Fruit fly (Drosophila melanogaster): ENCODE results near the gene Drak.

DNA sequence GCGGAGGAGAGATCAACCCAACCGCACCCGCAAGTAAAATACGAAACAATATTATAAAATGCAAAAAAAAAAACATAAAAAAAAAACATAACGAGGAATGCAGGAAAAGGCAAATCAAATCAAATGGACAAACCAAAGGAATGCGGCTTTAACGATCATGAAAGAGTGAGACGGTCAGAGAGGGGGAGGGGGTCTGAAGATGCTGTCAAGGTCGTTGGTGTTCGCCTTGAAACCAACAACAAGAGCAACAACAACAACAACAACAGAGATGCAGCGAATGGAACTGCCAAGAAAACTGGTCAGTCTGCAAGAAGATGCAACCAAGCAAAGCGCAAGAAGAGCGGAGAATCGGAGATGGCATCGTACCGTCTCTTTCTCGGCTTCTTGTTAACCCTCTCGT is 13.3 kb downstream of the Drak start:
- TF ChIP-seq Sin3A (optimal IDR thresholded peaks at IDR 0.05) (no peak), Myc (optimal IDR thresholded peaks at IDR 0.05) (no peak), h (optimal IDR thresholded peaks at IDR 0.05) (no peak), psq (optimal IDR thresholded peaks at IDR 0.05) (no peak), insv (optimal IDR thresholded peaks at IDR 0.05) (no peak)
